Fruit fly (Drosophila melanogaster): Measurements from ENCODE around the gene Pldn.

Gene Pldn

dm6 chr3L:11708633-11709116 lies 17.5 kb upstream of the Pldn start, which contains the start of the genes Ccdc56 and mtTFB1 (continued):
- TF ChIP-seq ind (GFP tag; optimal IDR thresholded peaks at IDR 0.05) (no peak), Trl (optimal IDR thresholded peaks at IDR 0.05) (no peak), Trl (GFP tag; optimal IDR thresholded peaks at IDR 0.05) (no peak), CG42726 (GFP tag; IDR thresholded peaks at IDR 0.05; ENCODE audit: partially characterized antibody) (no peak), ranshi (GFP tag; IDR thresholded peaks at IDR 0.05) (no peak), CG15514 (GFP tag; optimal IDR thresholded peaks at IDR 0.05) (peak; percentile 53), CG8089 (GFP tag; optimal IDR thresholded peaks at IDR 0.05) (no peak), CG12071 (GFP tag; optimal IDR thresholded peaks at IDR 0.05) (no peak), CG12236 (GFP tag; optimal IDR thresholded peaks at IDR 0.05) (no peak), Hmx (GFP tag; optimal IDR thresholded peaks at IDR 0.05) (no peak), Oaz (GFP tag; IDR thresholded peaks at IDR 0.05) (no peak), pho (GFP tag; optimal IDR thresholded peaks at IDR 0.05) (peak; percentile 13), chif (GFP tag; optimal IDR thresholded peaks at IDR 0.05) (no peak), CG16815 (GFP tag; optimal IDR thresholded peaks at IDR 0.05) (no peak), luna (GFP tag; optimal IDR thresholded peaks at IDR 0.05) (no peak), Doc3 (GFP tag; IDR thresholded peaks at IDR 0.05; ENCODE audit: partially characterized antibody) (no peak), CG5180 (GFP tag; optimal IDR thresholded peaks at IDR 0.05) (no peak), CG11696 (GFP tag; IDR thresholded peaks at IDR 0.05) (no peak), CG1603 (tag; optimal IDR thresholded peaks at IDR 0.05) (peak; percentile 26), shn (GFP tag; optimal IDR thresholded peaks at IDR 0.05) (no peak), chm (GFP tag; IDR thresholded peaks at IDR 0.05) (no peak), CG15479 (GFP tag; optimal IDR thresholded peaks at IDR 0.05) (no peak), Dbx (GFP tag; IDR thresholded peaks at IDR 0.05) (no peak), CG4328 (GFP tag; optimal IDR thresholded peaks at IDR 0.05) (no peak), sr (GFP tag; IDR thresholded peaks at IDR 0.05) (no peak), rib (GFP tag; IDR thresholded peaks at IDR 0.05) (no peak), btn (GFP tag; optimal IDR thresholded peaks at IDR 0.05) (no peak), trem (tag; optimal IDR thresholded peaks at IDR 0.05) (peak; percentile 52), CG9876 (GFP tag; optimal IDR thresholded peaks at IDR 0.05) (no peak), psq (GFP tag; optimal IDR thresholded peaks at IDR 0.05) (no peak), cato (GFP tag; optimal IDR thresholded peaks at IDR 0.05; ENCODE audit: borderline replicate concordance) (no peak), CG7987 (GFP tag; optimal IDR thresholded peaks at IDR 0.05) (no peak), nmo (GFP tag; optimal IDR thresholded peaks at IDR 0.05) (peak; percentile 29), D (optimal IDR thresholded peaks at IDR 0.05) (no peak), D (GFP tag; optimal IDR thresholded peaks at IDR 0.05) (no peak), CG3838 (GFP tag; optimal IDR thresholded peaks at IDR 0.05) (no peak), Rfx (GFP tag; IDR thresholded peaks at IDR 0.05) (no peak), kni (GFP tag; optimal IDR thresholded peaks at IDR 0.05) (no peak), Kr (GFP tag; optimal IDR thresholded peaks at IDR 0.05) (no peak), Pdp1 (GFP tag; optimal IDR thresholded peaks at IDR 0.05) (peak; percentile 11 to 83), Fer1 (GFP tag; optimal IDR thresholded peaks at IDR 0.05) (no peak), CG8290 (GFP tag; optimal IDR thresholded peaks at IDR 0.05) (no peak), CG8290 (tag; optimal IDR thresholded peaks at IDR 0.05) (peak in 1 of 2 experiments; percentile 30), sisA (GFP tag; IDR thresholded peaks at IDR 0.05) (no peak), br (optimal IDR thresholded peaks at IDR 0.05) (no peak), CG1792 (GFP tag; optimal IDR thresholded peaks at IDR 0.05) (no peak), E2f2 (GFP tag; IDR thresholded peaks at IDR 0.05) (peak; percentile 86), vvl (GFP tag; IDR thresholded peaks at IDR 0.05) (peak; percentile 4; the same call in 1 of the 2 replicates), bowl (GFP tag; IDR thresholded peaks at IDR 0.05) (no peak), BEAF-32 (GFP tag; optimal IDR thresholded peaks at IDR 0.05) (peak; percentile 51), gfzf (GFP tag; optimal IDR thresholded peaks at IDR 0.05) (peak; percentile 89), CG2116 (GFP tag; optimal IDR thresholded peaks at IDR 0.05) (peak; percentile 32), sens (GFP tag) (peak; percentile 77), yki (optimal IDR thresholded peaks at IDR 0.05) (no peak)

Data from whole organism, embryonic.